Worm (Caenorhabditis elegans) whole organism, young adult: ENCODE data around the gene C30G12.6.
A peak's percentile ranks its signal among the peaks of the same experiment; 100 is the strongest.

Experiments
- K11D2.4 ChIP-seq: fragments of 200-800 bp; sonication (Bioruptor generic); IDR thresholded peaks from 2 replicates; pipeline ENCODE4 v1.3.6; 2022; ENCODE audit warnings: missing genetic modification reagents, missing genetic modification characterization, missing compliant biosample characterization
- Y53G8AR.9 ChIP-seq: fragments of 200-800 bp; sonication (Bioruptor generic); conservative IDR thresholded peaks from 2 replicates; pipeline ENCODE4 v1.3.6; 2022; ENCODE audit warnings: missing genetic modification reagents, missing genetic modification characterization, missing compliant biosample characterization
- Y79H2A.3 ChIP-seq: fragments of 200-800 bp; sonication (Bioruptor generic); conservative IDR thresholded peaks from 2 replicates; pipeline ENCODE4 v1.3.6; 2022; ENCODE audit warnings: missing genetic modification reagents, missing genetic modification characterization, missing compliant biosample characterization
- atf-7 ChIP-seq: sonication (generic microtip); optimal IDR thresholded peaks from 2 replicates; lab custom pipeline; 2017; ENCODE audit warnings: mild to moderate bottlenecking, missing genetic modification characterization, missing compliant biosample characterization
- athp-1 ChIP-seq: sonication (generic microtip); optimal IDR thresholded peaks from 2 replicates; lab custom pipeline; 2017; ENCODE audit warnings: mild to moderate bottlenecking, missing genetic modification characterization, missing compliant biosample characterization
- attf-3 ChIP-seq: fragments of 200-800 bp; sonication (Bioruptor generic); conservative IDR thresholded peaks from 2 replicates; pipeline ENCODE4 v1.3.6; 2022; ENCODE audit warnings: missing genetic modification reagents, missing genetic modification characterization, missing compliant biosample characterization
- attf-5 ChIP-seq: fragments of 200-800 bp; sonication (Bioruptor generic); optimal IDR thresholded peaks from 2 replicates; lab custom pipeline; 2018; ENCODE audit warnings: mild to moderate bottlenecking, missing genetic modification characterization, missing compliant biosample characterization
- cebp-1 ChIP-seq, 2 experiments: fragments of 200-800 bp in 1 of 2; sonication (Bioruptor generic) in 1 of 2; sonication (generic microtip) in 1 of 2; IDR thresholded peaks in 1 of 2; optimal IDR thresholded peaks in 1 of 2; 2 replicates each; pipeline versions ENCODE4 v1.3.6 to Lab custom; 2017 to 2022; ENCODE audit warnings: missing compliant biosample characterization in 2 of 2, missing genetic modification characterization in 2 of 2, mild to moderate bottlenecking in 1 of 2, missing genetic modification reagents in 1 of 2, moderate library complexity in 1 of 2
- dox-1 ChIP-seq: fragments of 200-800 bp; sonication (Bioruptor generic); IDR thresholded peaks from 2 replicates; pipeline ENCODE4 v1.3.6; 2022; ENCODE audit warnings: missing genetic modification reagents, missing genetic modification characterization, missing compliant biosample characterization
- efl-1 ChIP-seq: fragments of 150-350 bp; optimal IDR thresholded peaks from 2 replicates; lab custom pipeline; 2014; ENCODE audit warnings: missing biosample characterization, missing genetic modification reagents, missing genetic modification characterization
- ets-4 ChIP-seq: fragments of 200-800 bp; sonication (Bioruptor generic); optimal IDR thresholded peaks from 2 replicates; lab custom pipeline; 2018; ENCODE audit warnings: mild to moderate bottlenecking, missing genetic modification characterization, missing compliant biosample characterization
- hmg-20 ChIP-seq: fragments of 200-800 bp; sonication (Bioruptor generic); IDR thresholded peaks from 2 replicates; pipeline ENCODE4 v1.3.6; 2022; ENCODE audit warnings: missing genetic modification reagents, missing genetic modification characterization, missing compliant biosample characterization
- hrde-1 ChIP-seq: sonication (generic microtip); optimal IDR thresholded peaks from 2 replicates; lab custom pipeline; 2016; ENCODE audit warnings: missing genetic modification characterization, mild to moderate bottlenecking, missing compliant biosample characterization, moderate library complexity, missing genotype, missing genetic modification reagents, borderline replicate concordance
- let-607 ChIP-seq, 2 experiments: fragments of 200-800 bp in 1 of 2; sonication (Bioruptor generic) in 1 of 2; sonication (generic microtip) in 1 of 2; optimal IDR thresholded peaks; 2 replicates each; lab custom pipeline; 2016 to 2018; ENCODE audit warnings: mild to moderate bottlenecking in 2 of 2, missing compliant biosample characterization in 2 of 2, missing genetic modification characterization in 2 of 2, moderate library complexity in 2 of 2, missing genotype in 1 of 2
- lir-1 ChIP-seq: fragments of 200-800 bp; sonication (Bioruptor generic); conservative IDR thresholded peaks from 2 replicates; pipeline ENCODE4 v1.3.6; 2022; ENCODE audit warnings: missing genetic modification reagents, missing genetic modification characterization, missing compliant biosample characterization
- lsl-1 ChIP-seq: fragments of 200-800 bp; sonication (Bioruptor generic); optimal IDR thresholded peaks from 2 replicates; lab custom pipeline; 2018; ENCODE audit warnings: mild to moderate bottlenecking, missing genetic modification characterization, moderate library complexity, missing compliant biosample characterization
- nfya-1 ChIP-seq: sonication (generic microtip); optimal IDR thresholded peaks from 2 replicates; lab custom pipeline; 2017; ENCODE audit warnings: antibody characterized with exemption, missing compliant biosample characterization, missing genetic modification characterization, borderline replicate concordance; ENCODE audit not compliant: insufficient read depth
- nfyb-1 ChIP-seq: fragments of 200-800 bp; sonication (Bioruptor generic); IDR thresholded peaks from 2 replicates; pipeline ENCODE4 v1.3.6; 2022; ENCODE audit warnings: missing genetic modification reagents, missing genetic modification characterization, missing compliant biosample characterization
- nhr-27 ChIP-seq: fragments of 200-800 bp; sonication (Bioruptor generic); optimal IDR thresholded peaks from 2 replicates; lab custom pipeline; 2018; ENCODE audit warnings: mild to moderate bottlenecking, missing genetic modification characterization, moderate library complexity, missing compliant biosample characterization
- nhr-80 ChIP-seq: sonication (generic microtip); optimal IDR thresholded peaks from 2 replicates; lab custom pipeline; 2016; ENCODE audit warnings: missing genetic modification characterization, missing compliant biosample characterization
- rec-8 ChIP-seq, 2 experiments: sonication (generic microtip); optimal IDR thresholded peaks; 2 replicates each; lab custom pipeline; 2016; ENCODE audit warnings: mild to moderate bottlenecking in 2 of 2, missing genetic modification characterization in 2 of 2, missing genetic modification reagents in 2 of 2, missing genotype in 2 of 2, missing biosample characterization in 1 of 2, missing compliant biosample characterization in 1 of 2, moderate library complexity in 1 of 2
- sdz-38 ChIP-seq: sonication (generic microtip); optimal IDR thresholded peaks from 2 replicates; lab custom pipeline; 2016; ENCODE audit warnings: missing genotype, missing genetic modification characterization, missing compliant biosample characterization
- somi-1 ChIP-seq: fragments of 200-800 bp; sonication (Bioruptor generic); optimal IDR thresholded peaks from 2 replicates; lab custom pipeline; 2018; ENCODE audit warnings: mild to moderate bottlenecking, missing genetic modification characterization, missing compliant biosample characterization
- sptf-2 ChIP-seq: fragments of 200-800 bp; sonication (Bioruptor generic); optimal IDR thresholded peaks from 2 replicates; lab custom pipeline; 2018; ENCODE audit warnings: mild to moderate bottlenecking, missing genetic modification characterization, missing compliant biosample characterization
- tbp1 ChIP-seq: fragments of 200-800 bp; sonication (Bioruptor generic); optimal IDR thresholded peaks from 2 replicates; lab custom pipeline; 2018; ENCODE audit warnings: mild to moderate bottlenecking, missing genetic modification characterization, missing compliant biosample characterization
- unc-62 ChIP-seq: fragments of 150-350 bp; optimal IDR thresholded peaks from 2 replicates; lab custom pipeline; 2014; ENCODE audit warnings: missing biosample characterization, missing genetic modification reagents, missing genetic modification characterization
- ztf-22 ChIP-seq: fragments of 200-800 bp; sonication (Bioruptor generic); optimal IDR thresholded peaks from 2 replicates; lab custom pipeline; 2018; ENCODE audit warnings: mild to moderate bottlenecking, missing genetic modification characterization, moderate library complexity, missing compliant biosample characterization
- ztf-26 ChIP-seq: sonication (generic microtip); optimal IDR thresholded peaks from 2 replicates; lab custom pipeline; 2017; ENCODE audit warnings: missing genetic modification characterization, missing compliant biosample characterization

The C30G12.6 gene

ce11 chrII:7298197-7298682 is 2.4 kb upstream of the C30G12.6 start, which contains the start of gene puf-8 (continued):
- TF ChIP-seq lsl-1 (GFP tag; lab: Kevin White, UChicago) (peak; percentile 77), athp-1 (no peak), Y79H2A.3 (GFP tag; lab: Robert Waterston, UW) (no peak), hmg-20 (GFP tag; lab: Robert Waterston, UW) (no peak), efl-1 (GFP tag; lab: Kevin White, UChicago) (peak; percentile 21)

- TF ChIP-seq ets-4 (GFP tag; lab: Kevin White, UChicago) (peak; percentile 34), tbp1 (GFP tag; lab: Kevin White, UChicago) (peak; percentile 32), Y53G8AR.9 (GFP tag; lab: Robert Waterston, UW) (no peak), ztf-22 (peak; percentile 24), attf-3 (GFP tag; lab: Robert Waterston, UW) (no peak), unc-62 (GFP tag; lab: Kevin White, UChicago) (peak; percentile 96), nhr-80 (tag; lab: Kevin White, UChicago) (peak; percentile 93), nhr-27 (tag; lab: Kevin White, UChicago) (no peak), let-607 (tag; optimal IDR thresholded peaks at IDR 0.05; lab: Kevin White, UChicago) (peak in 1 of 2 experiments; percentile 72), atf-7 (tag; lab: Kevin White, UChicago) (peak; percentile 51)
Measured at ce11 chrII:7289923-7290476, 5.8 kb downstream of the C30G12.6 start, which contains the start of gene C30G12.2. Gene C30G12.2 (plus strand): TSS chrII:7290426.

ce11 chrII:7287709-7288108 is 8.1 kb downstream of the C30G12.6 start:
- TF ChIP-seq cebp-1 (GFP tag; IDR thresholded peaks at IDR 0.05; lab: Robert Waterston, UW) (peak; percentile 84), cebp-1 (tag; optimal IDR thresholded peaks at IDR 0.05; lab: Kevin White, UChicago) (peak; percentile 90), hrde-1 (tag; lab: Kevin White, UChicago) (no peak), unc-62 (GFP tag; lab: Kevin White, UChicago) (peak; percentile 87), K11D2.4 (GFP tag; lab: Robert Waterston, UW) (no peak), sptf-2 (no peak), somi-1 (GFP tag; lab: Kevin White, UChicago) (peak; percentile 12), ztf-26 (tag; lab: Kevin White, UChicago) (peak; percentile 4)
- TF ChIP-seq, all 124 proteins: peak for 4

ce11 chrII:7287140-7287539 is 8.7 kb downstream of the C30G12.6 start:
- peak; percentile 57 for TF ChIP-seq nhr-80 (tag; lab: Kevin White, UChicago)
- TF ChIP-seq dox-1 (GFP tag; lab: Robert Waterston, UW) = 0 out of 2 replicates have a peak, but pooled peaks have one; percentile 28
- peak; percentile 44 for TF ChIP-seq ztf-22
- TF ChIP-seq attf-5 (GFP tag; lab: Kevin White, UChicago) = no peak
- peak; percentile 79 for TF ChIP-seq cebp-1 (GFP tag; IDR thresholded peaks at IDR 0.05; lab: Robert Waterston, UW)
- TF ChIP-seq cebp-1 (tag; optimal IDR thresholded peaks at IDR 0.05; lab: Kevin White, UChicago) = peak; percentile 80
- no peak for TF ChIP-seq sdz-38 (tag; lab: Kevin White, UChicago)
- TF ChIP-seq unc-62 (GFP tag; lab: Kevin White, UChicago) = peak; percentile 82
- TF ChIP-seq atf-7 (tag; lab: Kevin White, UChicago) = peak; percentile 7

ce11 chrII:7283063-7283462 is 12.8 kb downstream of the C30G12.6 start:
- TF ChIP-seq nfya-1 (tag; lab: Kevin White, UChicago) (no peak), lir-1 (GFP tag; lab: Robert Waterston, UW) (no peak), rec-8 (tag; optimal IDR thresholded peaks at IDR 0.05; lab: Kevin White, UChicago) (no peak), nfyb-1 (GFP tag; lab: Robert Waterston, UW) (no peak)
